Fruit fly (Drosophila melanogaster) whole organism, prepupa: ENCODE results near the gene CG9395.
A peak's percentile ranks its signal among the peaks of the same experiment; 100 is the strongest.

Experiments
- Blimp-1 ChIP-seq: fragments of 200-800 bp; sonication (Bioruptor generic); optimal IDR thresholded peaks from 3 replicates; lab custom pipeline; 2017; ENCODE audit warnings: missing biosample characterization, missing genetic modification characterization, mild to moderate bottlenecking, moderate library complexity, missing genetic modification reagents
- CG10669 ChIP-seq: fragments of 200-800 bp; sonication (Bioruptor generic); optimal IDR thresholded peaks from 3 replicates; lab custom pipeline; 2018; ENCODE audit warnings: missing biosample characterization, mild to moderate bottlenecking, missing genetic modification characterization, moderate library complexity
- CG11294 ChIP-seq: fragments of 200-800 bp; sonication (Bioruptor generic); IDR thresholded peaks from 2 replicates; pipeline ENCODE4 v1.3.6; 2022; ENCODE audit warnings: missing biosample characterization, missing genetic modification characterization
- CG11762 ChIP-seq: fragments of 200-800 bp; sonication (Bioruptor generic); optimal IDR thresholded peaks from 3 replicates; lab custom pipeline; 2016; ENCODE audit warnings: missing biosample characterization, missing genetic modification characterization; ENCODE audit not compliant: insufficient read depth
- CG11902 ChIP-seq: fragments of 200-800 bp; sonication (Bioruptor generic); optimal IDR thresholded peaks from 3 replicates; lab custom pipeline; 2016; ENCODE audit warnings: missing biosample characterization, missing genetic modification characterization
- CG15336 ChIP-seq: fragments of 200-800 bp; sonication (Bioruptor generic); IDR thresholded peaks from 2 replicates; pipeline ENCODE4 v1.3.6; 2022; ENCODE audit warnings: missing biosample characterization, missing genetic modification characterization
- CG1621 ChIP-seq: fragments of 200-800 bp; sonication (Bioruptor generic); optimal IDR thresholded peaks from 3 replicates; lab custom pipeline; 2018; ENCODE audit warnings: missing biosample characterization, mild to moderate bottlenecking, missing genetic modification characterization
- CG16779 ChIP-seq: fragments of 200-800 bp; sonication (Bioruptor generic); optimal IDR thresholded peaks from 3 replicates; lab custom pipeline; 2017; ENCODE audit warnings: missing biosample characterization, mild to moderate bottlenecking, missing genetic modification characterization
- CG3032 ChIP-seq: fragments of 200-800 bp; optimal IDR thresholded peaks from 2 replicates; lab custom pipeline; 2019; ENCODE audit warnings: missing biosample characterization, mild to moderate bottlenecking, missing genetic modification characterization, moderate library complexity
- CG31627 ChIP-seq: fragments of 200-800 bp; sonication (Bioruptor generic); optimal IDR thresholded peaks from 3 replicates; lab custom pipeline; 2016; ENCODE audit warnings: missing biosample characterization, missing genetic modification characterization
- CG32006 ChIP-seq: fragments of 200-800 bp; sonication (Bioruptor generic); optimal IDR thresholded peaks from 3 replicates; lab custom pipeline; 2017; ENCODE audit warnings: missing biosample characterization, mild to moderate bottlenecking, missing genetic modification characterization
- CG34406 ChIP-seq: fragments of 200-800 bp; sonication (Bioruptor generic); optimal IDR thresholded peaks from 3 replicates; lab custom pipeline; 2016; ENCODE audit warnings: missing biosample characterization, missing genetic modification characterization
- CG3919 ChIP-seq: fragments of 200-800 bp; sonication (Bioruptor generic); optimal IDR thresholded peaks from 3 replicates; lab custom pipeline; 2016; ENCODE audit warnings: missing biosample characterization, missing genetic modification characterization
- CG6276 ChIP-seq: fragments of 200-800 bp; sonication (Bioruptor generic); optimal IDR thresholded peaks from 2 replicates; lab custom pipeline; 2017; ENCODE audit warnings: missing biosample characterization, mild to moderate bottlenecking, missing genetic modification characterization
- CG6792 ChIP-seq: fragments of 200-800 bp; sonication (Bioruptor generic); optimal IDR thresholded peaks from 3 replicates; lab custom pipeline; 2016; ENCODE audit warnings: missing biosample characterization, missing genetic modification characterization
- CG6854 ChIP-seq: fragments of 200-800 bp; sonication (Bioruptor generic); optimal IDR thresholded peaks from 2 replicates; lab custom pipeline; 2017; ENCODE audit warnings: missing biosample characterization, mild to moderate bottlenecking, missing genetic modification characterization
- CG9139 ChIP-seq: fragments of 200-800 bp; sonication (Bioruptor generic); optimal IDR thresholded peaks from 3 replicates; lab custom pipeline; 2017; ENCODE audit warnings: missing biosample characterization, mild to moderate bottlenecking, missing genetic modification characterization
- Eip75B ChIP-seq: fragments of 200-800 bp; sonication (Bioruptor generic); optimal IDR thresholded peaks from 3 replicates; lab custom pipeline; 2016; ENCODE audit warnings: missing biosample characterization, missing genetic modification characterization
- Eip78C ChIP-seq: fragments of 200-800 bp; sonication (Bioruptor generic); peaks from one replicate; lab custom pipeline; 2016; ENCODE audit warnings: missing biosample characterization, missing genetic modification characterization
- Eip93F ChIP-seq: fragments of 200-800 bp; sonication (Bioruptor generic); optimal IDR thresholded peaks from 2 replicates; lab custom pipeline; 2016; ENCODE audit warnings: missing biosample characterization, mild to moderate bottlenecking, missing genetic modification characterization
- Ets21C ChIP-seq: fragments of 200-800 bp; sonication (Bioruptor generic); optimal IDR thresholded peaks from 3 replicates; lab custom pipeline; 2016; ENCODE audit warnings: missing biosample characterization, missing genetic modification characterization
- Ets96B ChIP-seq: fragments of 200-800 bp; optimal IDR thresholded peaks from 2 replicates; lab custom pipeline; 2019; ENCODE audit warnings: missing biosample characterization, mild to moderate bottlenecking, missing genetic modification characterization, moderate library complexity
- Gug ChIP-seq: fragments of 200-800 bp; sonication (Bioruptor generic); IDR thresholded peaks from 2 replicates; pipeline ENCODE4 v1.3.6; 2022; ENCODE audit warnings: missing biosample characterization, missing genetic modification characterization
- Hr38 ChIP-seq: sonication (Bioruptor generic); optimal IDR thresholded peaks from 2 replicates; lab custom pipeline; 2016; ENCODE audit warnings: missing biosample characterization, missing genetic modification characterization
- Hr39 ChIP-seq: fragments of 200-800 bp; sonication (Bioruptor generic); optimal IDR thresholded peaks from 2 replicates; lab custom pipeline; 2016; ENCODE audit warnings: missing biosample characterization, missing genetic modification characterization
- Hr4 ChIP-seq: fragments of 200-800 bp; sonication (Bioruptor generic); optimal IDR thresholded peaks from 3 replicates; lab custom pipeline; 2016; ENCODE audit warnings: missing biosample characterization, missing genetic modification characterization
- Lpt ChIP-seq: fragments of 200-800 bp; sonication (Bioruptor generic); optimal IDR thresholded peaks from 3 replicates; lab custom pipeline; 2016; ENCODE audit warnings: missing biosample characterization, missing genetic modification characterization
- Met ChIP-seq: fragments of 200-800 bp; sonication (Bioruptor generic); optimal IDR thresholded peaks from 3 replicates; lab custom pipeline; 2016; ENCODE audit warnings: missing biosample characterization, missing genetic modification characterization
- Sox102F ChIP-seq: fragments of 200-800 bp; sonication (Bioruptor generic); optimal IDR thresholded peaks from 2 replicates; lab custom pipeline; 2016; ENCODE audit warnings: missing biosample characterization, mild to moderate bottlenecking, missing genetic modification characterization
- Sox14 ChIP-seq: fragments of 200-800 bp; sonication (Bioruptor generic); optimal IDR thresholded peaks from 3 replicates; lab custom pipeline; 2016; ENCODE audit warnings: missing biosample characterization, missing genetic modification characterization
- Sox15 ChIP-seq: fragments of 200-800 bp; sonication (Bioruptor generic); optimal IDR thresholded peaks from 3 replicates; lab custom pipeline; 2016; ENCODE audit warnings: missing biosample characterization, missing genetic modification characterization
- achi ChIP-seq: fragments of 200-800 bp; sonication (Bioruptor generic); optimal IDR thresholded peaks from 3 replicates; lab custom pipeline; 2016; ENCODE audit warnings: missing biosample characterization, missing genetic modification characterization
- acj6 ChIP-seq: fragments of 200-800 bp; sonication (Bioruptor generic); optimal IDR thresholded peaks from 3 replicates; lab custom pipeline; 2016; ENCODE audit warnings: missing biosample characterization, missing genetic modification characterization
- cyc ChIP-seq: fragments of 200-800 bp; sonication (Bioruptor generic); optimal IDR thresholded peaks from 3 replicates; lab custom pipeline; 2016; ENCODE audit warnings: missing biosample characterization, missing genetic modification characterization
- dac ChIP-seq: fragments of 200-800 bp; sonication (Bioruptor generic); optimal IDR thresholded peaks from 2 replicates; lab custom pipeline; 2017; ENCODE audit warnings: missing biosample characterization, mild to moderate bottlenecking, missing genetic modification characterization
- dsx ChIP-seq: fragments of 200-800 bp; optimal IDR thresholded peaks from 3 replicates; lab custom pipeline; 2019; ENCODE audit warnings: missing biosample characterization, mild to moderate bottlenecking, missing genetic modification characterization, moderate library complexity; ENCODE audit not compliant: poor library complexity, severe bottlenecking
- eg ChIP-seq: fragments of 200-800 bp; sonication (Bioruptor generic); IDR thresholded peaks from 3 replicates; pipeline ENCODE4 v1.3.6; 2022; ENCODE audit warnings: missing biosample characterization, missing genetic modification characterization
- esn ChIP-seq: fragments of 200-800 bp; sonication (Bioruptor generic); optimal IDR thresholded peaks from 2 replicates; lab custom pipeline; 2016; ENCODE audit warnings: missing biosample characterization, mild to moderate bottlenecking, missing genetic modification characterization, moderate library complexity
- fd85E ChIP-seq: fragments of 200-800 bp; sonication (Bioruptor generic); optimal IDR thresholded peaks from 3 replicates; lab custom pipeline; 2016; ENCODE audit warnings: missing biosample characterization, missing genetic modification characterization
- fkh ChIP-seq: fragments of 200-800 bp; sonication (Bioruptor generic); optimal IDR thresholded peaks from 3 replicates; lab custom pipeline; 2017; ENCODE audit warnings: missing biosample characterization, mild to moderate bottlenecking, missing genetic modification characterization, moderate library complexity
- lz ChIP-seq: fragments of 200-800 bp; sonication (Bioruptor generic); optimal IDR thresholded peaks from 3 replicates; lab custom pipeline; 2016; ENCODE audit warnings: missing biosample characterization, missing genetic modification characterization
- net ChIP-seq: fragments of 200-800 bp; sonication (Bioruptor generic); optimal IDR thresholded peaks from 3 replicates; lab custom pipeline; 2016; ENCODE audit warnings: missing biosample characterization, missing genetic modification characterization
- pdm3 ChIP-seq: fragments of 200-800 bp; sonication (Bioruptor generic); optimal IDR thresholded peaks from 3 replicates; lab custom pipeline; 2016; ENCODE audit warnings: missing biosample characterization, missing genetic modification characterization
- salr ChIP-seq, 2 experiments: fragments of 200-800 bp; sonication (Bioruptor generic); optimal IDR thresholded peaks; 3 replicates each; lab custom pipeline; 2016 to 2018; ENCODE audit warnings: missing biosample characterization in 2 of 2, missing genetic modification characterization in 2 of 2, mild to moderate bottlenecking in 1 of 2
- spab ChIP-seq: fragments of 200-800 bp; sonication (Bioruptor generic); optimal IDR thresholded peaks from 2 replicates; lab custom pipeline; 2017; ENCODE audit warnings: missing biosample characterization, mild to moderate bottlenecking, missing genetic modification characterization, missing genetic modification reagents
- svp ChIP-seq: fragments of 200-800 bp; sonication (Bioruptor generic); peaks from one replicate; lab custom pipeline; 2016; ENCODE audit warnings: missing biosample characterization, missing genetic modification characterization
- vri ChIP-seq: fragments of 200-800 bp; sonication (Bioruptor generic); optimal IDR thresholded peaks from 3 replicates; lab custom pipeline; 2016; ENCODE audit warnings: missing biosample characterization, mild to moderate bottlenecking, missing genetic modification characterization

The CG9395 gene

DNA sequence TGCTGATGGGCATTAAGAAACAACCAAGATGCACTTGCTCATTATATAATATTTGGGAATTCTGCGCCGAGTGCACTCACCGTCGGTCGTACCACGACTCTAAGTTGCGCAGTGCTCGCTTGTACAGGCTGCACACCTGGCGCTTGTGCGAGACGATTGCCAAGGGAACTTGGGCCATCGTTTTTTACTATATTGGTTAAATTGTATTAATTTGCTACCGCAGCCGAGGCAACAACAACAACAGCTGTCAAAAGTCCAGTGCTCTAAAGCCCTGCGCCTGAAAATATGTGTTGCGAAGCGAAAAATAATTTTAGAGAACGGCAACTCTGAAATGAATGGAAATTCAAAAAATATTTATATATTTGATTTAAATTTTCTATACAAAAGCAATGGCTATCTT lies 15.9 kb upstream of the CG9395 start, which contains the start of gene ND-B22 (continued):
- TF ChIP-seq dsx (GFP tag; lab: Kevin White, UChicago) (peak; percentile 77), CG32006 (GFP tag; lab: Kevin White, UChicago) (no peak), salr (GFP tag; optimal IDR thresholded peaks at IDR 0.05; lab: Kevin White, UChicago) (no peak), CG10669 (GFP tag; lab: Kevin White, UChicago) (no peak), CG15336 (GFP tag; lab: Robert Waterston, UW) (no peak), dac (GFP tag; lab: Kevin White, UChicago) (no peak), svp (GFP tag; lab: Kevin White, UChicago) (peak; percentile 44), CG1621 (no peak), Eip78C (peak; percentile 79), cyc (GFP tag; lab: Kevin White, UChicago) (peak; percentile 49), eg (GFP tag; lab: Robert Waterston, UW) (no peak), Sox14 (peak; percentile 52), CG3032 (tag; lab: Kevin White, UChicago) (peak; percentile 25), Met (GFP tag; lab: Kevin White, UChicago) (peak; percentile 54), CG11762 (no peak), Hr39 (GFP tag; lab: Kevin White, UChicago) (peak; percentile 18), vri (peak; percentile 75), lz (GFP tag; lab: Kevin White, UChicago) (peak; percentile 35)
- TF ChIP-seq, all 60 proteins: peak for 24

DNA sequence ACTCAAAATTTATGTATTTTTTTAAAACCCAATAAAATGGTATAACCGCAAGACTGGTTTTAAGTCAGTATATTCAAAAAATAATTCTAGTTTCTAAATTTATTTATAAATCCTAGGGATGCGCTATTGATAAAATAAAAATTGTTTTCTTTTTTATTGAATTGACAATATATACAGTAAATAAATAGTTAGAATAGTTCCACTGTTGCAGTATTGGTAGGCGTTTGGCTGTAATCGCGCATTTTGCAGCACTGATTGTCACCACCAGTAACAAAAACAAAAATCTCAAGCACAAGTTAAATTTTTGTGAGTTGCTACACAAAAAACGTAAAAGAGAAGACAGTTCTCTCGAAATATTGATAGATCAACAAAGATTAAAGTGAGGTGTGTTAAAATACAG lies 14.1 kb upstream of the CG9395 start, which contains the start of gene CG31855:
Gene CG31855 (plus strand): TSS at position 265 of the 400 bp plus-strand sequence.
- TF ChIP-seq CG16779 (tag; lab: Kevin White, UChicago): no peak
- peak; percentile 58 for TF ChIP-seq Eip93F (GFP tag; lab: Kevin White, UChicago)
- peak; percentile 54 for TF ChIP-seq dsx (GFP tag; lab: Kevin White, UChicago)
- TF ChIP-seq CG11294 (GFP tag; lab: Robert Waterston, UW): peak; percentile 47; the same call in 1 of the 2 replicates
- peak; percentile 50 for TF ChIP-seq spab (GFP tag; lab: Kevin White, UChicago)
- TF ChIP-seq esn: peak; percentile 91
- peak; percentile 70 for TF ChIP-seq CG32006 (GFP tag; lab: Kevin White, UChicago)
- peak; percentile 79 for TF ChIP-seq CG6792 (GFP tag; lab: Kevin White, UChicago)
- TF ChIP-seq CG11902: peak; percentile 52
- TF ChIP-seq Lpt (GFP tag; lab: Kevin White, UChicago): peak; percentile 60
- TF ChIP-seq CG11762: peak; percentile 59
- TF ChIP-seq acj6: peak; percentile 83
- TF ChIP-seq net (GFP tag; lab: Kevin White, UChicago): peak; percentile 76
- peak; percentile 93 for TF ChIP-seq Eip78C
- TF ChIP-seq CG10669 (GFP tag; lab: Kevin White, UChicago): peak; percentile 71
- TF ChIP-seq vri: no peak
- TF ChIP-seq fd85E (GFP tag; lab: Kevin White, UChicago): peak; percentile 62
- peak; percentile 62 for TF ChIP-seq Ets96B (tag; lab: Kevin White, UChicago)
- TF ChIP-seq pdm3 (GFP tag; lab: Kevin White, UChicago): peak; percentile 83
- TF ChIP-seq CG3032 (tag; lab: Kevin White, UChicago): peak; percentile 64
- TF ChIP-seq Hr4: peak; percentile 69
- peak; percentile 79 for TF ChIP-seq CG31627 (GFP tag; lab: Kevin White, UChicago)
- TF ChIP-seq Blimp-1 (GFP tag; lab: Kevin White, UChicago): peak; percentile 43
- TF ChIP-seq CG15336 (GFP tag; lab: Robert Waterston, UW): peak; percentile 72
- peak; percentile 83 for TF ChIP-seq achi (GFP tag; lab: Kevin White, UChicago)
- peak; percentile 77 for TF ChIP-seq Eip75B
- peak; percentile 89 for TF ChIP-seq CG3919 (GFP tag; lab: Kevin White, UChicago)
- TF ChIP-seq dac (GFP tag; lab: Kevin White, UChicago): peak; percentile 32
- TF ChIP-seq Sox15 (GFP tag; lab: Kevin White, UChicago): peak; percentile 38
- TF ChIP-seq CG6276 (GFP tag; lab: Kevin White, UChicago): no peak
- peak; percentile 80 for TF ChIP-seq lz (GFP tag; lab: Kevin White, UChicago)
- no peak for TF ChIP-seq Hr38 (GFP tag; lab: Kevin White, UChicago)
- TF ChIP-seq salr (GFP tag; optimal IDR thresholded peaks at IDR 0.05; lab: Kevin White, UChicago): peak; percentile 42 to 64
- peak; percentile 70 for TF ChIP-seq CG34406 (GFP tag; lab: Kevin White, UChicago)
- TF ChIP-seq CG9139 (GFP tag; lab: Kevin White, UChicago): no peak
- TF ChIP-seq Sox102F (GFP tag; lab: Kevin White, UChicago): peak; percentile 87
- peak; percentile 90 for TF ChIP-seq svp (GFP tag; lab: Kevin White, UChicago)
- TF ChIP-seq Sox14: peak; percentile 85
- TF ChIP-seq Hr39 (GFP tag; lab: Kevin White, UChicago): peak; percentile 75
- peak; percentile 65 for TF ChIP-seq Ets21C
- 0 out of 2 replicates have a peak, but pooled peaks have one; percentile 27 for TF ChIP-seq Gug (GFP tag; lab: Robert Waterston, UW)
- no peak for TF ChIP-seq fkh
- peak; percentile 65 for TF ChIP-seq CG6854 (GFP tag; lab: Kevin White, UChicago)
- TF ChIP-seq cyc (GFP tag; lab: Kevin White, UChicago): peak; percentile 84
